Worm (Caenorhabditis elegans) whole organism, L4/young adult: ENCODE measurements around the gene hlh-27.

ENCODE experiments used
- dao-5 ChIP-seq: sonication (generic microtip); optimal IDR thresholded peaks from 2 replicates; lab custom pipeline; 2016; ENCODE audit warnings: missing genotype, missing genetic modification characterization, moderate library complexity, missing compliant biosample characterization
- him-1 ChIP-seq: sonication (generic microtip); optimal IDR thresholded peaks from 2 replicates; lab custom pipeline; 2016; ENCODE audit warnings: missing genotype, missing genetic modification reagents, missing genetic modification characterization, missing compliant biosample characterization

DNA sequence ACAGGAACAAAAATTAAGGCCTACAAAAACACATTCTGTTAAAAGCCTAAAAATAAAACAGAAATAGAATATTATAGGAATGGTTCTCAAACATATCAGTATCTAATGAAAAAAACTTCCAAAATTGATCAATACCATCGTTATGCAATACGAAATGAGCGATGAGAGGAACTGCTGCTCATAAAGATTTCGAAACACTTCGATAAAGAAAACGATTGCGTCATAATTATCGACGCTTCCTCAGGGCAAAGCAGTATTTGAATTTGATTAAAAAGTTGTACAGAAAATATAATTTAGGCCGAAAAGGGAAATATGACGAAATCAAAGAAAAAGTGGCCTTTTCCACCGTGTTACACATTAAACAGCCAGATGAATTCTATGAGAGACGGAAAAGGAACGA is 22.0 kb downstream of the hlh-27 start:
- TF ChIP-seq him-1 (tag; lab: Kevin White, UChicago) (no peak), dao-5 (tag; lab: Kevin White, UChicago) (no peak)
